Fruit fly (Drosophila melanogaster) whole organism, adult: Measurements from ENCODE around the gene 4E-T.

Experiments
- CG11617 ChIP-seq: fragments of 200-800 bp; sonication (Bioruptor generic); optimal IDR thresholded peaks from 2 replicates; lab custom pipeline; 2017; ENCODE audit warnings: mild to moderate bottlenecking, missing biosample characterization, missing genetic modification reagents, missing genetic modification characterization
- CG12768 ChIP-seq: fragments of 200-800 bp; sonication (Bioruptor generic); optimal IDR thresholded peaks from 2 replicates; lab custom pipeline; 2017; ENCODE audit warnings: missing biosample characterization, missing genetic modification characterization, mild to moderate bottlenecking, moderate library complexity, missing genetic modification reagents
- CG14711 ChIP-seq: fragments of 200-800 bp; sonication (Bioruptor generic); optimal IDR thresholded peaks from 2 replicates; lab custom pipeline; 2018; ENCODE audit warnings: missing biosample characterization, mild to moderate bottlenecking, missing genetic modification characterization, moderate library complexity
- CG1620 ChIP-seq: fragments of 200-800 bp; sonication (Bioruptor generic); optimal IDR thresholded peaks from 2 replicates; lab custom pipeline; 2016; ENCODE audit warnings: missing biosample characterization, missing genetic modification characterization
- CG33017 ChIP-seq: fragments of 200-800 bp; sonication (Bioruptor generic); optimal IDR thresholded peaks from 2 replicates; lab custom pipeline; 2018; ENCODE audit warnings: missing biosample characterization, mild to moderate bottlenecking, missing genetic modification characterization, moderate library complexity
- CG5204 ChIP-seq: fragments of 200-800 bp; sonication (Bioruptor generic); optimal IDR thresholded peaks from 2 replicates; lab custom pipeline; 2016; ENCODE audit warnings: missing biosample characterization, missing genetic modification characterization
- CG7045 ChIP-seq: fragments of 200-800 bp; sonication (Bioruptor generic); optimal IDR thresholded peaks from 2 replicates; lab custom pipeline; 2017; ENCODE audit warnings: missing biosample characterization, mild to moderate bottlenecking, missing genetic modification characterization
- CG7101 ChIP-seq: fragments of 200-800 bp; sonication (Bioruptor generic); optimal IDR thresholded peaks from 2 replicates; lab custom pipeline; 2018; ENCODE audit warnings: missing biosample characterization, mild to moderate bottlenecking, missing genetic modification characterization, moderate library complexity
- Clk ChIP-seq: fragments of 200-800 bp; sonication (Bioruptor generic); optimal IDR thresholded peaks from 2 replicates; lab custom pipeline; 2017; ENCODE audit warnings: missing biosample characterization, missing genetic modification characterization
- Crg-1 ChIP-seq: fragments of 200-800 bp; sonication (Bioruptor generic); optimal IDR thresholded peaks from 2 replicates; lab custom pipeline; 2016; ENCODE audit warnings: missing biosample characterization, missing genetic modification characterization
- Hr96 ChIP-seq: fragments of 200-800 bp; sonication (Bioruptor generic); optimal IDR thresholded peaks from 2 replicates; lab custom pipeline; 2016; ENCODE audit warnings: missing biosample characterization, missing genetic modification characterization
- Mnt ChIP-seq: fragments of 200-800 bp; sonication (Bioruptor generic); optimal IDR thresholded peaks from 2 replicates; lab custom pipeline; 2016; ENCODE audit warnings: missing biosample characterization, mild to moderate bottlenecking, missing genetic modification characterization
- bab1 ChIP-seq: fragments of 200-800 bp; sonication (Bioruptor generic); optimal IDR thresholded peaks from 3 replicates; lab custom pipeline; 2019; ENCODE audit warnings: missing biosample characterization, mild to moderate bottlenecking, missing genetic modification characterization, moderate library complexity
- cic ChIP-seq: fragments of 200-800 bp; sonication (Bioruptor generic); optimal IDR thresholded peaks from 2 replicates; lab custom pipeline; 2017; ENCODE audit warnings: missing biosample characterization, mild to moderate bottlenecking, missing genetic modification characterization, moderate library complexity
- cnc ChIP-seq, 2 experiments: fragments of >200 bp; optimal IDR thresholded peaks; 2 replicates each; lab custom pipeline; 2017
- kay ChIP-seq: fragments of 200-800 bp; sonication (Bioruptor generic); peaks from one replicate; lab custom pipeline; 2016; ENCODE audit warnings: missing biosample characterization, missing genetic modification characterization, borderline replicate concordance
- ovo ChIP-seq: fragments of 200-800 bp; sonication (Bioruptor generic); optimal IDR thresholded peaks from 2 replicates; lab custom pipeline; 2016; ENCODE audit warnings: missing biosample characterization, missing genetic modification characterization
- pad ChIP-seq: fragments of 200-800 bp; sonication (Bioruptor generic); optimal IDR thresholded peaks from 3 replicates; lab custom pipeline; 2017; ENCODE audit warnings: missing biosample characterization, missing genetic modification characterization, mild to moderate bottlenecking, moderate library complexity, missing genetic modification reagents
- tj ChIP-seq: fragments of 200-800 bp; sonication (Bioruptor generic); optimal IDR thresholded peaks from 3 replicates; lab custom pipeline; 2017; ENCODE audit warnings: missing biosample characterization, mild to moderate bottlenecking, missing genetic modification characterization, moderate library complexity
- toe ChIP-seq: fragments of 200-800 bp; sonication (Bioruptor generic); optimal IDR thresholded peaks from 2 replicates; lab custom pipeline; 2016; ENCODE audit warnings: missing biosample characterization, missing genetic modification characterization

The 4E-T gene

dm6 chr4:959921-960536, 1.8 kb upstream of the 4E-T start:
- TF ChIP-seq kay (peak; percentile 26), bab1 (GFP tag; lab: Kevin White, UChicago) (peak; percentile 8), CG11617 (GFP tag; lab: Kevin White, UChicago) (no peak)

dm6 chr4:959110-959920, 1.1 kb upstream of the 4E-T start:
- peak; percentile 92 for TF ChIP-seq kay
- TF ChIP-seq CG7101 (tag; lab: Kevin White, UChicago): peak; percentile 21
- TF ChIP-seq CG7045 (GFP tag; lab: Kevin White, UChicago): no peak
- no peak for TF ChIP-seq bab1 (GFP tag; lab: Kevin White, UChicago)
- peak; percentile 10 for TF ChIP-seq CG5204 (GFP tag; lab: Kevin White, UChicago)

dm6 chr4:949313-949712, 8.9 kb downstream of the 4E-T start:
- TF ChIP-seq Clk (GFP tag; lab: Kevin White, UChicago): no peak
- TF ChIP-seq Crg-1: no peak
- no peak for TF ChIP-seq CG33017 (tag; lab: Kevin White, UChicago)
- TF ChIP-seq ovo (GFP tag; lab: Kevin White, UChicago): no peak
- TF ChIP-seq CG5204 (GFP tag; lab: Kevin White, UChicago): no peak
- TF ChIP-seq Mnt: no peak
- no peak for TF ChIP-seq bab1 (GFP tag; lab: Kevin White, UChicago)
- TF ChIP-seq CG11617 (GFP tag; lab: Kevin White, UChicago): no peak
- TF ChIP-seq CG1620 (GFP tag; lab: Kevin White, UChicago): no peak
- TF ChIP-seq cic (GFP tag; lab: Kevin White, UChicago): no peak
- no peak for TF ChIP-seq kay
- no peak for TF ChIP-seq CG14711
- TF ChIP-seq cnc (optimal IDR thresholded peaks at IDR 0.05; lab: Kevin White, UChicago): no peak
- no peak for TF ChIP-seq tj (GFP tag; lab: Kevin White, UChicago)
- TF ChIP-seq Hr96 (GFP tag; lab: Kevin White, UChicago): no peak
- TF ChIP-seq CG7045 (GFP tag; lab: Kevin White, UChicago): no peak

dm6 chr4:946197-946596, 12.0 kb downstream of the 4E-T start:
- TF ChIP-seq Hr96 (GFP tag; lab: Kevin White, UChicago): no peak
- no peak for TF ChIP-seq ovo (GFP tag; lab: Kevin White, UChicago)
- TF ChIP-seq tj (GFP tag; lab: Kevin White, UChicago): no peak
- TF ChIP-seq cnc (optimal IDR thresholded peaks at IDR 0.05; lab: Kevin White, UChicago): no peak
- no peak for TF ChIP-seq pad (GFP tag; lab: Kevin White, UChicago)
- no peak for TF ChIP-seq bab1 (GFP tag; lab: Kevin White, UChicago)
- TF ChIP-seq Clk (GFP tag; lab: Kevin White, UChicago): no peak
- no peak for TF ChIP-seq toe (GFP tag; lab: Kevin White, UChicago)

dm6 chr4:944354-944753, 13.8 kb downstream of the 4E-T start:
- TF ChIP-seq kay: peak; percentile 35
- no peak for TF ChIP-seq ovo (GFP tag; lab: Kevin White, UChicago)

dm6 chr4:937119-937518, 21.1 kb downstream of the 4E-T start:
- TF ChIP-seq kay: no peak
- no peak for TF ChIP-seq CG5204 (GFP tag; lab: Kevin White, UChicago)
- no peak for TF ChIP-seq Hr96 (GFP tag; lab: Kevin White, UChicago)
- no peak for TF ChIP-seq CG7101 (tag; lab: Kevin White, UChicago)
- TF ChIP-seq Mnt: no peak
- TF ChIP-seq CG12768 (GFP tag; lab: Kevin White, UChicago): no peak
- TF ChIP-seq CG1620 (GFP tag; lab: Kevin White, UChicago): no peak
- no peak for TF ChIP-seq CG33017 (tag; lab: Kevin White, UChicago)
- no peak for TF ChIP-seq bab1 (GFP tag; lab: Kevin White, UChicago)
- TF ChIP-seq CG7045 (GFP tag; lab: Kevin White, UChicago): no peak
- TF ChIP-seq Crg-1: no peak
- no peak for TF ChIP-seq CG14711

- no peak for TF ChIP-seq CG1620 (GFP tag; lab: Kevin White, UChicago)
- no peak for TF ChIP-seq kay
- TF ChIP-seq CG7101 (tag; lab: Kevin White, UChicago): no peak
- no peak for TF ChIP-seq CG5204 (GFP tag; lab: Kevin White, UChicago)
- no peak for TF ChIP-seq CG12768 (GFP tag; lab: Kevin White, UChicago)
- TF ChIP-seq Mnt: no peak
- no peak for TF ChIP-seq Crg-1
These were observed 21.9 kb downstream of the 4E-T start, which contains the start of gene mGluR for dm6 chr4:936036-936869. Gene mGluR (plus strand): TSS chr4:936819.
